Fruit fly (Drosophila melanogaster): ENCODE data around the gene CG7246.

CG7246 gene

dm6 chrX:9048385-9048750, 32.5 kb downstream of the CG7246 start (continued):
- TF ChIP-seq CG8290 (GFP tag; optimal IDR thresholded peaks at IDR 0.05) (no peak), CG8290 (tag; optimal IDR thresholded peaks at IDR 0.05) (no peak), CG18764 (GFP tag; optimal IDR thresholded peaks at IDR 0.05) (no peak), ind (GFP tag; optimal IDR thresholded peaks at IDR 0.05) (no peak), CG14441 (GFP tag; IDR thresholded peaks at IDR 0.05) (no peak), crc (GFP tag; optimal IDR thresholded peaks at IDR 0.05) (no peak), fd102C (GFP tag; optimal IDR thresholded peaks at IDR 0.05) (no peak), YL-1 (GFP tag; optimal IDR thresholded peaks at IDR 0.05) (no peak), nerfin-2 (GFP tag; IDR thresholded peaks at IDR 0.05; ENCODE audit: partially characterized antibody) (no peak), CG11085 (GFP tag; IDR thresholded peaks at IDR 0.05) (no peak), odd (GFP tag; optimal IDR thresholded peaks at IDR 0.05) (no peak), bab2 (GFP tag; optimal IDR thresholded peaks at IDR 0.05) (no peak), ems (GFP tag; optimal IDR thresholded peaks at IDR 0.05) (no peak), lola (GFP tag; optimal IDR thresholded peaks at IDR 0.05) (peak in 1 of 3 experiments; percentile 37), CG7271 (tag; optimal IDR thresholded peaks at IDR 0.05) (no peak), NFAT (GFP tag; IDR thresholded peaks at IDR 0.05) (no peak), Xbp1 (GFP tag; optimal IDR thresholded peaks at IDR 0.05) (peak; percentile 37), sima (GFP tag; optimal IDR thresholded peaks at IDR 0.05) (no peak), sqz (GFP tag; optimal IDR thresholded peaks at IDR 0.05) (no peak), dan (GFP tag; IDR thresholded peaks at IDR 0.05) (no peak), CG4854 (GFP tag; optimal IDR thresholded peaks at IDR 0.05) (no peak), Hand (GFP tag; optimal IDR thresholded peaks at IDR 0.05) (no peak), gro (GFP tag; optimal IDR thresholded peaks at IDR 0.05) (no peak), CG4424 (GFP tag; optimal IDR thresholded peaks at IDR 0.05) (no peak), Poxn (GFP tag; IDR thresholded peaks at IDR 0.05) (no peak), CG1603 (tag; optimal IDR thresholded peaks at IDR 0.05) (peak; percentile 70), CG2120 (GFP tag; optimal IDR thresholded peaks at IDR 0.05) (no peak), CG11560 (tag; IDR thresholded peaks at IDR 0.05) (no peak), Camta (GFP tag; optimal IDR thresholded peaks at IDR 0.05) (no peak), CG7928 (GFP tag; optimal IDR thresholded peaks at IDR 0.05) (no peak), CG18599 (GFP tag; optimal IDR thresholded peaks at IDR 0.05) (no peak), Atf6 (GFP tag; IDR thresholded peaks at IDR 0.05) (no peak), slbo (GFP tag; IDR thresholded peaks at IDR 0.05) (no peak), CG15269 (tag; optimal IDR thresholded peaks at IDR 0.05) (no peak), Med (GFP tag) (no peak), CG6813 (GFP tag; optimal IDR thresholded peaks at IDR 0.05) (no peak), CG16813 (GFP tag; IDR thresholded peaks at IDR 0.05; ENCODE audit: partially characterized antibody) (no peak), C15 (GFP tag; IDR thresholded peaks at IDR 0.05) (no peak), CG14014 (GFP tag; IDR thresholded peaks at IDR 0.05) (no peak), sna (GFP tag; IDR thresholded peaks at IDR 0.05; ENCODE audit: partially characterized antibody) (no peak), sug (tag; optimal IDR thresholded peaks at IDR 0.05) (no peak), CG4360 (GFP tag; IDR thresholded peaks at IDR 0.05) (no peak), CG30403 (GFP tag; optimal IDR thresholded peaks at IDR 0.05) (peak; percentile 20), CG10366 (GFP tag; IDR thresholded peaks at IDR 0.05) (no peak), fru (optimal IDR thresholded peaks at IDR 0.05) (no peak), ssp (GFP tag; IDR thresholded peaks at IDR 0.05) (no peak), CG13123 (GFP tag; optimal IDR thresholded peaks at IDR 0.05) (no peak), CG7987 (GFP tag; optimal IDR thresholded peaks at IDR 0.05) (no peak), chif (GFP tag; optimal IDR thresholded peaks at IDR 0.05) (peak in 1 of 2 experiments; percentile 7), TFAM (GFP tag; optimal IDR thresholded peaks at IDR 0.05) (no peak), CG8765 (GFP tag; IDR thresholded peaks at IDR 0.05) (no peak), pnt (GFP tag; optimal IDR thresholded peaks at IDR 0.05) (no peak), trh (GFP tag; optimal IDR thresholded peaks at IDR 0.05) (no peak)
